Worm (Caenorhabditis elegans): ENCODE measurements around the gene C23G10.10.

The C23G10.10 gene

DNA sequence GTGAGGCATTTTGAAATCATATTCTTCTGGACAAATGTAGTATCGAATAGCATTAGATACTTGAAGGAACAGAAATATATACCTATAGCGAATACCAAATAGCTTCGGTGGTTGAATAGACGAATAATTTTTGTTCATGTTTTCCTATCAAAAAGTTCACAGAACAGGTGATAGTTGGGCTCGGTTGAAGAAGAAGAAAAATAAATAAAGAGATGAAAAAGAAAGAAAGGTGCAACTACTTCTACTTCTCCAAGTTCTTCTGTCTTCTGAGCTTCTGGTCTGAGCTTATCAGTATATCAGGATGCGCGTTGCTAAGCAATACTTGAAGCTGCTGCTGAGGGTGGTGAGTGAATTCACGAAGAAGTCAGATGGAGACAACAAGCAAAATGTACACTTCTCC, at the start of gene C23G10.10:
Gene C23G10.10 (minus strand): TSS at position 101 of the 400 bp plus-strand sequence.
- no peak for TF ChIP-seq snpc-4 (tag; optimal IDR thresholded peaks at IDR 0.05)

DNA sequence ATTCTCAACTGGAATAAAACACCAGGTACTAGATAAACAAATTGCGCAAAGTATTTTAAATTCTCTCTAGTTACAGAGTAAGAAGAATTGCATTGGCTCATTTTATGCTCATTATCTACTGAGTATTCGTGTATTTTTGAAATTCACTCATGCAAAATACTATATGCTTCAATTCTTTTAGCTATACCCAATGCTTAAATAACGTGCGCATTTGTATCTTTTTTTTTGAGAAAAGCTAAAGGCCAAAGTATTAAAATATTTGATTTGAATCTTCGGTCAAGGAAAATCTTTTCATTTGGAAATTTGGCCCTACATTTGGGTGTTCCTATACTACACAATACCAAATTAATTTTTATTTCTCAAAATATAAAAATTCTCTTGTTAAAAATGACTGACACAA, 48.2 kb upstream of the C23G10.10 start, which contains the start of gene srg-4:
Gene srg-4 (minus strand): TSS at position 101 of the 400 bp plus-strand sequence.
- TF ChIP-seq sem-2 (GFP tag; optimal IDR thresholded peaks at IDR 0.05), result no peak
- TF ChIP-seq unc-120 (tag; optimal IDR thresholded peaks at IDR 0.05; ENCODE audit: poor library complexity, severe bottlenecking), result no peak
- TF ChIP-seq nhr-28 (tag; optimal IDR thresholded peaks at IDR 0.05), result no peak
- no peak for TF ChIP-seq unc-62 (GFP tag; optimal IDR thresholded peaks at IDR 0.05)
- TF ChIP-seq M03D4.4 (tag; optimal IDR thresholded peaks at IDR 0.05), result no peak
- no peak for TF ChIP-seq drap-1 (GFP tag; optimal IDR thresholded peaks at IDR 0.05)
- TF ChIP-seq elt-3 (tag; optimal IDR thresholded peaks at IDR 0.05), result no peak
- TF ChIP-seq lin-32 (GFP tag; optimal IDR thresholded peaks at IDR 0.05), result no peak
- no peak for TF ChIP-seq ceh-43 (GFP tag; optimal IDR thresholded peaks at IDR 0.05)
- TF ChIP-seq unc-39 (tag; optimal IDR thresholded peaks at IDR 0.05), result no peak
- TF ChIP-seq tbx-8 (GFP tag; optimal IDR thresholded peaks at IDR 0.05), result no peak
- no peak for TF ChIP-seq ceh-83 (GFP tag; optimal IDR thresholded peaks at IDR 0.05)
- TF ChIP-seq lsy-2 (tag; optimal IDR thresholded peaks at IDR 0.05), result no peak
- TF ChIP-seq lin-13 (tag; optimal IDR thresholded peaks at IDR 0.05), result no peak
- no peak for TF ChIP-seq hlh-1 (tag; optimal IDR thresholded peaks at IDR 0.05)
- TF ChIP-seq zip-8 (tag; optimal IDR thresholded peaks at IDR 0.05), result no peak

DNA sequence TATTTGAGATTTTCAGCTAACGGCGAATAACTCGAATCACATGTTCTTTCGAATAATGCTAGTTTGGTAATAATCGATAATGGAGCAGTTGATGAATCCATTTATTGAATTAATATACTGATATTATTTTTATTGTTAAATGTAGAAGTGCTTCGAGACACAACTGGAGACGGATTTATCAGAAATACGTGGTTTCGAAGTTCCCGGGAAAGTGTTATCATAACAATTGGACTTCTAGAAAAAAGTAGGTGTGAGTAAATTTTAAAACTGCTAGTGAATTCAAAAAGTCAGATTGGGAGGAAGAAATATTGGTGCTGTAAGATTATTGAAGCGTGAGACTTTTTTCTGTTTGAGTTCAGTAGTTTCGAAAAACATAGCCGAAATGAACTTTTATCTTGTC, 46.3 kb upstream of the C23G10.10 start, which contains the start of gene srg-2:
Gene srg-2 (minus strand): TSS at position 101 of the 400 bp plus-strand sequence.
- no peak for TF ChIP-seq cnd-1 (tag; optimal IDR thresholded peaks at IDR 0.05)
- no peak for TF ChIP-seq lsy-2 (tag; optimal IDR thresholded peaks at IDR 0.05)
- TF ChIP-seq ztf-11 (tag; optimal IDR thresholded peaks at IDR 0.05), result no peak
- TF ChIP-seq sptf-1 (tag; optimal IDR thresholded peaks at IDR 0.05), result no peak
- TF ChIP-seq sem-2 (GFP tag; optimal IDR thresholded peaks at IDR 0.05), result no peak
- no peak for TF ChIP-seq mep-1 (tag; optimal IDR thresholded peaks at IDR 0.05)
- no peak for TF ChIP-seq ceh-83 (GFP tag; optimal IDR thresholded peaks at IDR 0.05)
- TF ChIP-seq zip-8 (tag; optimal IDR thresholded peaks at IDR 0.05), result no peak
- no peak for TF ChIP-seq ces-1 (GFP tag; optimal IDR thresholded peaks at IDR 0.05)
- TF ChIP-seq snpc-4 (tag; optimal IDR thresholded peaks at IDR 0.05), result no peak

DNA sequence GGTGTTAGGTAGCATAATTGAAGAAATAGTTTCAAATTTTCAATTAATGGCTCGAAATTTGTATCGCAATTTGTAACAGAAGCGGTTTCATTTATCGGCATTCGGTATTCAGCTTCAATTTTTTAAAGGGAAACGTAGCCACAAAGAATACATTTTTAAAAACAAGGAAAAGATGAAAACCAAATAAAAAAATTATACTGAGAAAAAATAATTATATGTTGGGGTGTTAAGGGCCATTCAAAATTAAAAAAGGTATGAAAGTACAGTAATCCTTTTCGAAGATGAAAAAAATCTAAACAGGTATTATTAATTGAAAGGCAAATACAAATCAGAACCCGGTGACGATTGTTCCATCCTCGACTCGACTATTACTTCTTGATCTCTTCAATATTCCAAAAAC, 44.4 kb upstream of the C23G10.10 start, which contains the start of gene srg-1:
Gene srg-1 (minus strand): TSS at position 101 of the 400 bp plus-strand sequence.
- TF ChIP-seq nhr-237 (tag; optimal IDR thresholded peaks at IDR 0.05) (no peak), unc-62 (GFP tag; optimal IDR thresholded peaks at IDR 0.05) (no peak), hlh-1 (tag; optimal IDR thresholded peaks at IDR 0.05) (no peak), nhr-2 (tag; optimal IDR thresholded peaks at IDR 0.05) (no peak), elt-1 (tag; optimal IDR thresholded peaks at IDR 0.05; ENCODE audit: borderline replicate concordance, insufficient read depth) (no peak), ham-2 (GFP tag; optimal IDR thresholded peaks at IDR 0.05) (no peak), ces-1 (GFP tag; optimal IDR thresholded peaks at IDR 0.05) (no peak), mls-2 (tag; optimal IDR thresholded peaks at IDR 0.05) (no peak), bed-3 (GFP tag; optimal IDR thresholded peaks at IDR 0.05) (no peak), M03D4.4 (tag; optimal IDR thresholded peaks at IDR 0.05) (no peak), ceh-43 (GFP tag; optimal IDR thresholded peaks at IDR 0.05) (no peak), snpc-4 (tag; optimal IDR thresholded peaks at IDR 0.05) (no peak), cnd-1 (tag; optimal IDR thresholded peaks at IDR 0.05) (no peak), elt-3 (tag; optimal IDR thresholded peaks at IDR 0.05) (no peak), lin-13 (tag; optimal IDR thresholded peaks at IDR 0.05) (no peak), nhr-12 (tag; optimal IDR thresholded peaks at IDR 0.05) (no peak), mab-5 (tag; optimal IDR thresholded peaks at IDR 0.05) (no peak)

DNA sequence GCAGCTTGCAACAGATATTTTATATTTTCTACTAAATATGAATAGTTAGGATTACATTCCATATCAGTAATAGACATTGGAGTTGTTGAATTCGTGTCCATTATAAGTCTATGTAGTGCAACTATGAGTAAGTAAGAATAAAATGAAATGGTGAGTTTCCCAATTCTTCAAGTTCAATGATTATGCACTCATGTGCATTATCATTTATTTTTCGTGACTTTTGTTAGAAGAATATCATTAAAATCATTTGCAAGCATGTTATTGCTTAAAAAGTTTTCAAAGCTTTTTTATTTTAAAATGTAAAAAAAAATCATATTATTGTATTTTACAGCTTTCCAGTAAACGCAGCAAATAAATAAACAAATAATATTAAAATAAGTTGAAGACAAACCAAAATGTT, 42.9 kb upstream of the C23G10.10 start, which contains the start of gene srg-9:
Gene srg-9 (minus strand): TSS at position 101 of the 400 bp plus-strand sequence.
- no peak for TF ChIP-seq drap-1 (GFP tag; optimal IDR thresholded peaks at IDR 0.05)
- TF ChIP-seq nhr-237 (tag; optimal IDR thresholded peaks at IDR 0.05), result no peak
- TF ChIP-seq ces-1 (GFP tag; optimal IDR thresholded peaks at IDR 0.05), result no peak
- no peak for TF ChIP-seq mep-1 (tag; optimal IDR thresholded peaks at IDR 0.05)
- TF ChIP-seq cnd-1 (tag; optimal IDR thresholded peaks at IDR 0.05), result no peak
- TF ChIP-seq M03D4.4 (tag; optimal IDR thresholded peaks at IDR 0.05), result no peak
- no peak for TF ChIP-seq nhr-28 (tag; optimal IDR thresholded peaks at IDR 0.05)
- no peak for TF ChIP-seq mab-5 (tag; optimal IDR thresholded peaks at IDR 0.05)
- no peak for TF ChIP-seq sptf-1 (tag; optimal IDR thresholded peaks at IDR 0.05)
- TF ChIP-seq nhr-12 (tag; optimal IDR thresholded peaks at IDR 0.05), result no peak
- TF ChIP-seq ham-2 (GFP tag; optimal IDR thresholded peaks at IDR 0.05), result no peak
- no peak for TF ChIP-seq elt-3 (tag; optimal IDR thresholded peaks at IDR 0.05)
- TF ChIP-seq unc-62 (GFP tag; optimal IDR thresholded peaks at IDR 0.05), result no peak
- TF ChIP-seq ztf-11 (tag; optimal IDR thresholded peaks at IDR 0.05), result no peak
- no peak for TF ChIP-seq flh-1 (GFP tag; optimal IDR thresholded peaks at IDR 0.05)
- TF ChIP-seq unc-39 (tag; optimal IDR thresholded peaks at IDR 0.05), result no peak
- no peak for TF ChIP-seq ceh-39 (tag; optimal IDR thresholded peaks at IDR 0.05)
- TF ChIP-seq blmp-1 (tag; optimal IDR thresholded peaks at IDR 0.05), result no peak
- TF ChIP-seq nhr-2 (tag; optimal IDR thresholded peaks at IDR 0.05), result no peak
- TF ChIP-seq elt-1 (tag; optimal IDR thresholded peaks at IDR 0.05; ENCODE audit: borderline replicate concordance, insufficient read depth), result no peak

All from whole organism, mixed stage, embryonic.